Worm (Caenorhabditis elegans) whole organism, L4/young adult: Measurements from ENCODE around the gene C37E2.10.

Experiments used
- W03F9.2 ChIP-seq: fragments of 150-350 bp; optimal IDR thresholded peaks from 2 replicates; lab custom pipeline; 2014; ENCODE audit warnings: missing biosample characterization, missing genetic modification characterization
- dao-5 ChIP-seq: sonication (generic microtip); optimal IDR thresholded peaks from 2 replicates; lab custom pipeline; 2016; ENCODE audit warnings: missing genotype, missing genetic modification characterization, moderate library complexity, missing compliant biosample characterization
- him-1 ChIP-seq: sonication (generic microtip); optimal IDR thresholded peaks from 2 replicates; lab custom pipeline; 2016; ENCODE audit warnings: missing genotype, missing genetic modification reagents, missing genetic modification characterization, missing compliant biosample characterization

ce11 chrX:14178688-14179087 is at the start of gene C37E2.10:
- TF ChIP-seq him-1 (tag; lab: Kevin White, UChicago) (no peak), W03F9.2 (tag; lab: Kevin White, UChicago) (no peak), dao-5 (tag; lab: Kevin White, UChicago) (no peak)
